Fruit fly (Drosophila melanogaster) whole organism, adult: ENCODE data around the gene Dpy-30L1.

Source experiments
- CG12768 ChIP-seq: fragments of 200-800 bp; sonication (Bioruptor generic); optimal IDR thresholded peaks from 2 replicates; lab custom pipeline; 2017; ENCODE audit warnings: missing biosample characterization, missing genetic modification characterization, mild to moderate bottlenecking, moderate library complexity, missing genetic modification reagents
- CG14711 ChIP-seq: fragments of 200-800 bp; sonication (Bioruptor generic); optimal IDR thresholded peaks from 2 replicates; lab custom pipeline; 2018; ENCODE audit warnings: missing biosample characterization, mild to moderate bottlenecking, missing genetic modification characterization, moderate library complexity
- CG1620 ChIP-seq: fragments of 200-800 bp; sonication (Bioruptor generic); optimal IDR thresholded peaks from 2 replicates; lab custom pipeline; 2016; ENCODE audit warnings: missing biosample characterization, missing genetic modification characterization
- CG33017 ChIP-seq: fragments of 200-800 bp; sonication (Bioruptor generic); optimal IDR thresholded peaks from 2 replicates; lab custom pipeline; 2018; ENCODE audit warnings: missing biosample characterization, mild to moderate bottlenecking, missing genetic modification characterization, moderate library complexity
- CG5204 ChIP-seq: fragments of 200-800 bp; sonication (Bioruptor generic); optimal IDR thresholded peaks from 2 replicates; lab custom pipeline; 2016; ENCODE audit warnings: missing biosample characterization, missing genetic modification characterization
- CG7101 ChIP-seq: fragments of 200-800 bp; sonication (Bioruptor generic); optimal IDR thresholded peaks from 2 replicates; lab custom pipeline; 2018; ENCODE audit warnings: missing biosample characterization, mild to moderate bottlenecking, missing genetic modification characterization, moderate library complexity
- Hr96 ChIP-seq: fragments of 200-800 bp; sonication (Bioruptor generic); optimal IDR thresholded peaks from 2 replicates; lab custom pipeline; 2016; ENCODE audit warnings: missing biosample characterization, missing genetic modification characterization
- bab1 ChIP-seq: fragments of 200-800 bp; sonication (Bioruptor generic); optimal IDR thresholded peaks from 3 replicates; lab custom pipeline; 2019; ENCODE audit warnings: missing biosample characterization, mild to moderate bottlenecking, missing genetic modification characterization, moderate library complexity
- cic ChIP-seq: fragments of 200-800 bp; sonication (Bioruptor generic); optimal IDR thresholded peaks from 2 replicates; lab custom pipeline; 2017; ENCODE audit warnings: missing biosample characterization, mild to moderate bottlenecking, missing genetic modification characterization, moderate library complexity

DNA sequence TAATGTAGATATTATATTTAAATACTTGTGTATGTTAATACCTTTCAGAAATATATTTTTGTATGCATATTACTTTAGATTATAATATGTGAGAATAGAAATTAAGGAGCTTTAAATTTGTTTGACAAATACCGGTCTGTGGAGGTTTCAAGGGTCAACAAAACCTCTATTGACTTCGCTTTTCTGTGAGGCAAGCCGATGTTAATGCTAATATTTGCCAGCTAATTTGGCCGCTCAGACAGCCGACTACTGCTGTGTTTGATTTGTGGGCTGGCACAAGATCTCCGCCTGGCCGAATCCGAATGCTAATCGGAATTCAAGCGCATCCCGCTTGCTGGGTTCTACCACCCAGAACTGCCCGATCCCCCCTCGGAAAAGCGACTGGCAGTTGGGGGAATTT is 22.1 kb downstream of the Dpy-30L1 start:
- TF ChIP-seq CG5204 (GFP tag; lab: Kevin White, UChicago) (no peak), CG1620 (no peak), CG33017 (tag; lab: Kevin White, UChicago) (no peak), CG12768 (GFP tag; lab: Kevin White, UChicago) (no peak), CG14711 (tag; lab: Kevin White, UChicago) (no peak), CG7101 (no peak), bab1 (no peak), Hr96 (GFP tag; lab: Kevin White, UChicago) (no peak), cic (no peak)
